Worm (Caenorhabditis elegans) whole organism, L3 larva: ENCODE measurements around the gene W08F4.1.
"Not testable (repeated sequence)": the region's sequence is repeated elsewhere in the genome, so short reads cannot be mapped to it uniquely, and the experiment has no call there.

Source experiments
- ama-1 ChIP-seq: fragments of 150-350 bp; optimal IDR thresholded peaks from 2 replicates; lab custom pipeline; 2018
- ceh-16 ChIP-seq: sonication (generic microtip); optimal IDR thresholded peaks from 2 replicates; lab custom pipeline; 2017; ENCODE audit warnings: missing biosample characterization, missing genetic modification characterization
- ceh-28 ChIP-seq: fragments of 150-350 bp; optimal IDR thresholded peaks from 2 replicates; lab custom pipeline; 2014; ENCODE audit warnings: missing biosample characterization, missing genetic modification reagents, missing genetic modification characterization
- ceh-82 ChIP-seq: fragments of 150-350 bp; optimal IDR thresholded peaks from 2 replicates; lab custom pipeline; 2014; ENCODE audit warnings: missing biosample characterization, missing genetic modification characterization
- ceh-9 ChIP-seq: sonication (generic microtip); optimal IDR thresholded peaks from 2 replicates; lab custom pipeline; 2018; ENCODE audit warnings: missing biosample characterization, missing genetic modification characterization
- daf-12 ChIP-seq: fragments of 150-350 bp; optimal IDR thresholded peaks from 2 replicates; lab custom pipeline; 2014; ENCODE audit warnings: missing biosample characterization, missing genetic modification reagents, missing genetic modification characterization
- egl-27 ChIP-seq: sonication (generic microtip); optimal IDR thresholded peaks from 4 replicates; lab custom pipeline; 2017; ENCODE audit warnings: missing biosample characterization, missing genetic modification reagents, missing genetic modification characterization
- egl-5 ChIP-seq: fragments of 150-350 bp; optimal IDR thresholded peaks from 2 replicates; lab custom pipeline; 2017; ENCODE audit warnings: missing biosample characterization, missing genetic modification reagents, missing genetic modification characterization, inconsistent platforms
- elt-1 ChIP-seq: fragments of 150-350 bp; optimal IDR thresholded peaks from 2 replicates; lab custom pipeline; 2014; ENCODE audit warnings: missing biosample characterization, missing genetic modification characterization
- elt-2 ChIP-seq: sonication (generic microtip); optimal IDR thresholded peaks from 2 replicates; lab custom pipeline; 2016; ENCODE audit warnings: missing genetic modification reagents, mild to moderate bottlenecking, missing genetic modification characterization, missing compliant biosample characterization
- eor-1 ChIP-seq, 2 experiments: fragments of 150-350 bp; optimal IDR thresholded peaks; 2 replicates each; lab custom pipeline; 2014 to 2018; ENCODE audit warnings: missing biosample characterization in 2 of 2, missing genetic modification characterization in 2 of 2
- fkh-10 ChIP-seq: sonication (generic microtip); optimal IDR thresholded peaks from 2 replicates; lab custom pipeline; 2017; ENCODE audit warnings: missing biosample characterization, missing genetic modification reagents, missing genetic modification characterization
- fos-1 ChIP-seq: fragments of 150-350 bp; optimal IDR thresholded peaks from 2 replicates; lab custom pipeline; 2014; ENCODE audit warnings: missing biosample characterization, missing genetic modification characterization
- hmg-11 ChIP-seq: sonication (generic microtip); optimal IDR thresholded peaks from 2 replicates; lab custom pipeline; 2016; ENCODE audit warnings: missing genetic modification characterization, missing compliant biosample characterization
- jun-1 ChIP-seq: fragments of 150-350 bp; optimal IDR thresholded peaks from 2 replicates; lab custom pipeline; 2014; ENCODE audit warnings: missing biosample characterization, missing genetic modification reagents, missing genetic modification characterization
- lin-15B ChIP-seq: fragments of 150-350 bp; optimal IDR thresholded peaks from 2 replicates; lab custom pipeline; 2014; ENCODE audit warnings: missing biosample characterization, missing genetic modification characterization
- lin-39 ChIP-seq: fragments of 150-350 bp; optimal IDR thresholded peaks from 2 replicates; lab custom pipeline; 2018; ENCODE audit warnings: missing biosample characterization, missing genetic modification reagents, missing genetic modification characterization
- lsy-12 ChIP-seq: sonication (generic microtip); optimal IDR thresholded peaks from 2 replicates; lab custom pipeline; 2016; ENCODE audit warnings: mild to moderate bottlenecking, missing genetic modification characterization, missing compliant biosample characterization
- mml-1 ChIP-seq: fragments of 150-350 bp; sonication (generic microtip); optimal IDR thresholded peaks from 3 replicates; lab custom pipeline; 2014; ENCODE audit warnings: missing biosample characterization, missing genetic modification characterization
- nhr-11 ChIP-seq: fragments of 150-350 bp; optimal IDR thresholded peaks from 2 replicates; lab custom pipeline; 2014; ENCODE audit warnings: missing biosample characterization, missing genetic modification characterization
- nhr-12 ChIP-seq: fragments of 150-350 bp; optimal IDR thresholded peaks from 2 replicates; lab custom pipeline; 2014; ENCODE audit warnings: missing biosample characterization, missing genetic modification characterization
- nhr-23 ChIP-seq: fragments of 150-350 bp; optimal IDR thresholded peaks from 2 replicates; lab custom pipeline; 2014; ENCODE audit warnings: missing biosample characterization, missing genetic modification reagents, missing genetic modification characterization
- nhr-237 ChIP-seq: fragments of 150-350 bp; optimal IDR thresholded peaks from 2 replicates; lab custom pipeline; 2014; ENCODE audit warnings: missing biosample characterization, missing genetic modification characterization
- nhr-25 ChIP-seq: sonication (generic microtip); optimal IDR thresholded peaks from 2 replicates; lab custom pipeline; 2017; ENCODE audit warnings: missing biosample characterization, missing genetic modification characterization
- nhr-43 ChIP-seq: sonication (generic microtip); optimal IDR thresholded peaks from 2 replicates; lab custom pipeline; 2016; ENCODE audit warnings: mild to moderate bottlenecking, missing genetic modification characterization, missing compliant biosample characterization; ENCODE audit not compliant: poor library complexity, severe bottlenecking
- nhr-77 ChIP-seq: fragments of 150-350 bp; optimal IDR thresholded peaks from 2 replicates; lab custom pipeline; 2014; ENCODE audit warnings: missing biosample characterization, missing genetic modification characterization
- pha-4 ChIP-seq: fragments of 150-350 bp; optimal IDR thresholded peaks from 2 replicates; lab custom pipeline; 2014; ENCODE audit warnings: missing biosample characterization, missing genetic modification reagents, missing genetic modification characterization
- pqm-1 ChIP-seq: fragments of 150-350 bp; optimal IDR thresholded peaks from 2 replicates; lab custom pipeline; 2017; ENCODE audit warnings: missing biosample characterization, missing genetic modification characterization, inconsistent platforms
- sea-2 ChIP-seq: fragments of 150-350 bp; sonication (generic microtip); optimal IDR thresholded peaks from 4 replicates; lab custom pipeline; 2014; ENCODE audit warnings: missing biosample characterization, missing genetic modification reagents, missing genetic modification characterization
- unc-62 ChIP-seq: fragments of 150-350 bp; sonication (generic microtip); optimal IDR thresholded peaks from 4 replicates; lab custom pipeline; 2014; ENCODE audit warnings: missing biosample characterization, missing genetic modification reagents, missing genetic modification characterization
- zag-1 ChIP-seq: fragments of 150-350 bp; optimal IDR thresholded peaks from 2 replicates; lab custom pipeline; 2014; ENCODE audit warnings: missing biosample characterization, missing genetic modification characterization
- ztf-11 ChIP-seq: fragments of 150-350 bp; optimal IDR thresholded peaks from 2 replicates; lab custom pipeline; 2014; ENCODE audit warnings: missing biosample characterization, missing genetic modification characterization
- ztf-4 ChIP-seq: fragments of 150-350 bp; optimal IDR thresholded peaks from 2 replicates; lab custom pipeline; 2014; ENCODE audit warnings: missing biosample characterization, missing genetic modification characterization

Gene W08F4.1

ce11 chrII:606033-606432 lies 12.7 kb downstream of the W08F4.1 start, which contains the start of gene W04H10.5:
W04H10.5 (plus strand) TSS chrII:606333.
- no peak for TF ChIP-seq ceh-28 (tag; lab: Kevin White, UChicago)
- no peak for TF ChIP-seq elt-1 (tag; lab: Kevin White, UChicago)
- no peak for TF ChIP-seq nhr-43 (tag; lab: Kevin White, UChicago)
- no peak for TF ChIP-seq mml-1
- no peak for TF ChIP-seq lin-39 (tag; lab: Kevin White, UChicago)
- no peak for TF ChIP-seq ceh-82
- TF ChIP-seq jun-1 (tag; lab: Kevin White, UChicago): no peak
- no peak for TF ChIP-seq egl-5 (tag; lab: Kevin White, UChicago)
- TF ChIP-seq nhr-12: no peak
- TF ChIP-seq fkh-10: no peak
- no peak for TF ChIP-seq nhr-237 (tag; lab: Kevin White, UChicago)
- no peak for TF ChIP-seq fos-1 (tag; lab: Kevin White, UChicago)
- TF ChIP-seq, all 47 proteins: peak for 0

ce11 chrII:608341-608740 lies 15.0 kb downstream of the W08F4.1 start, which contains the start of gene W04H10.6:
W04H10.6 (minus strand) TSS chrII:608441.
- no peak for TF ChIP-seq ztf-4
- peak; percentile 22 for TF ChIP-seq nhr-25 (tag; lab: Kevin White, UChicago)

DNA sequence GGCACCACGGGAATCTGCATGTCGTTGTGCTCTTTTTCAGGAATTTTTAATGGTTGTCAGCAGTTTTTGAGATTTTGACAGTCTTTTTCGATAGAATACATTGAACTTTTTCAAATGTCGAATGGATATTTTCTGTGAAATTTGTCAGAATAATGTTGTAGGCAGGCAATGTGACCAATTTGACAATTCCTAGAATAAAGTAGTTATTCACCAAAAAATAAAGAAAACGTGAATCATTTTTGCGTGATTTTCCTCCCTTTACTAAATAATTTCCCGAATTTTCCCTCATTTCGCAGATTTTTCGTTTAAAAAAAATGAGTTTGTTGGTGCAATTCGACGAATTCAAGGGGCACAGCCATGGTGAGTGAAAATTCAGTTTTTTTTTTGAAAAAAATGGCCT lies 15.4 kb downstream of the W08F4.1 start, which contains the start of gene W04H10.1:
Gene W04H10.1 (plus strand): TSS at position 301 of the 400 bp plus-strand sequence.
- no peak for TF ChIP-seq sea-2 (GFP tag; lab: Kevin White, UChicago)
- no peak for TF ChIP-seq pha-4 (tag; lab: Kevin White, UChicago)
- TF ChIP-seq nhr-43 (tag; lab: Kevin White, UChicago): no peak
- no peak for TF ChIP-seq lsy-12
- no peak for TF ChIP-seq pqm-1 (tag; lab: Kevin White, UChicago)
- no peak for TF ChIP-seq nhr-12
- TF ChIP-seq eor-1 (tag; optimal IDR thresholded peaks at IDR 0.05; lab: Kevin White, UChicago): no peak
- no peak for TF ChIP-seq zag-1
- TF ChIP-seq egl-27: no peak
- TF ChIP-seq daf-12 (tag; lab: Kevin White, UChicago): no peak
- TF ChIP-seq ceh-28 (tag; lab: Kevin White, UChicago): no peak

DNA sequence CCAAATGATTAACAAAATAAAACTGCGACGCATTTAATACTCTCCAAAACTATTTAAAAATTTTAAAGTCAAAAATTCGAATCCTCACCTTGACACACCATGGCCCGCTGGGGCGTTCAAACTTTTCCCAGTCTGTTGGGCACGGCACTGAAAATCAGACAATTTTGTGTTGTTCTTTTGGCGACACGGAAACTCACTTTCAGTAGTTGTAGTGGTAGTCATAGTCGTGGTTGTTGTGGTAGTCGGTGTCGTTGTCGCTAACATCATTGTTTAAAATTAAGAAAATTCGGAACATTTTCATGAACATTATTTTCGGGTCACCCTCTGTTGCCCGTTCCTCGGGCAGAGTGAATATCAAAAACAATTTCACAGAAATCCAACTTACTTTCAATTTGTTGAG lies 19.0 kb downstream of the W08F4.1 start, which contains the start of gene clec-118:
Gene clec-118 (minus strand): TSS at position 101 of the 400 bp plus-strand sequence.
- TF ChIP-seq ceh-16, egl-27, lin-15B: not testable (repeated sequence)

DNA sequence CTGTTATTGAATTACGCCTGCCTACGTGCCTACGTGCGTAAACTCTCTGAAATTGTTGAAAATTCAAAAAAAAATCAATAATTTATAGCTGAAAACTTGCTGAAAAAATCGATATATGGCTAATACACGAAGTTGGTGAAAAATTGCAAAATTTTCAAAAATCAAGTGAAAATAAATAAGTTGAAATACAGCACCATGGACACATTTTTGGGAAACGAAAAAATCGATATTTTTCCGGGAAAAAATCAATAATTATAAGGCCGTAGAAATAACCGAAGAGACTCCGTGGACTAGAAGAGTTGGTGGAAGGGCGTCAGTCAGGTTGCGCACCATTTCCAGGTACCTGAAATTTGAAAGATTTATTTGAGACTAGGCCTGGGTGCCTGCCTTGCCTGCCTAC lies 21.4 kb downstream of the W08F4.1 start:
- TF ChIP-seq ama-1 (lab: Kevin White, UChicago): no peak
- no peak for TF ChIP-seq ceh-9 (tag; lab: Kevin White, UChicago)
- peak; percentile 84 for TF ChIP-seq ceh-28 (tag; lab: Kevin White, UChicago)
- TF ChIP-seq hmg-11 (tag; lab: Kevin White, UChicago): no peak
- no peak for TF ChIP-seq jun-1 (tag; lab: Kevin White, UChicago)
- TF ChIP-seq nhr-77 (tag; lab: Kevin White, UChicago): no peak

- TF ChIP-seq nhr-23 (tag; lab: Kevin White, UChicago) (no peak), lin-15B (no peak), nhr-11 (tag; lab: Kevin White, UChicago) (no peak), hmg-11 (tag; lab: Kevin White, UChicago) (no peak), pqm-1 (tag; lab: Kevin White, UChicago) (peak; percentile 70), elt-2 (tag; lab: Kevin White, UChicago) (peak; percentile 64), pha-4 (tag; lab: Kevin White, UChicago) (peak; percentile 63)
- TF ChIP-seq, all 47 proteins: peak for 3
Measured at ce11 chrII:621141-621540, 27.8 kb downstream of the W08F4.1 start.

- TF ChIP-seq pqm-1 (tag; lab: Kevin White, UChicago) (no peak), ceh-28 (tag; lab: Kevin White, UChicago) (no peak), elt-2 (tag; lab: Kevin White, UChicago) (peak; percentile 28), pha-4 (tag; lab: Kevin White, UChicago) (peak; percentile 60), eor-1 (tag; optimal IDR thresholded peaks at IDR 0.05; lab: Kevin White, UChicago) (no peak), hmg-11 (tag; lab: Kevin White, UChicago) (peak; percentile 50), fkh-10 (no peak), ceh-16 (no peak), ztf-11 (no peak), lin-39 (tag; lab: Kevin White, UChicago) (peak; percentile 50), mml-1 (no peak), unc-62 (GFP tag; lab: Kevin White, UChicago) (no peak)
- TF ChIP-seq, all 47 proteins: peak for 4
Measured at ce11 chrII:622478-622877, 29.2 kb downstream of the W08F4.1 start.
